Worm (Caenorhabditis elegans) whole organism, young adult: Measurements from ENCODE around the gene F37A8.5.

Source experiments
- B0336.3 ChIP-seq: fragments of 200-800 bp; sonication (Bioruptor generic); IDR thresholded peaks from 2 replicates; pipeline ENCODE4 v1.3.6; 2022; ENCODE audit warnings: missing genetic modification characterization, missing compliant biosample characterization
- F10E7.11 ChIP-seq: sonication (generic microtip); optimal IDR thresholded peaks from 2 replicates; lab custom pipeline; 2017; ENCODE audit warnings: mild to moderate bottlenecking, missing genetic modification characterization, moderate library complexity, missing compliant biosample characterization
- K12H6.12 ChIP-seq: fragments of 200-800 bp; sonication (Bioruptor generic); optimal IDR thresholded peaks from 2 replicates; lab custom pipeline; 2018; ENCODE audit warnings: mild to moderate bottlenecking, missing genetic modification characterization, missing compliant biosample characterization
- Y53G8AR.9 ChIP-seq: fragments of 200-800 bp; sonication (Bioruptor generic); conservative IDR thresholded peaks from 2 replicates; pipeline ENCODE4 v1.3.6; 2022; ENCODE audit warnings: missing genetic modification reagents, missing genetic modification characterization, missing compliant biosample characterization
- Y67H2A.10 ChIP-seq: fragments of 200-800 bp; sonication (Bioruptor generic); conservative IDR thresholded peaks from 2 replicates; pipeline ENCODE4 v1.3.6; 2022; ENCODE audit warnings: missing genetic modification reagents, missing genetic modification characterization, missing compliant biosample characterization
- ZK185.1 ChIP-seq: sonication (generic microtip); optimal IDR thresholded peaks from 2 replicates; lab custom pipeline; 2016; ENCODE audit warnings: mild to moderate bottlenecking, missing genetic modification characterization, missing compliant biosample characterization; ENCODE audit not compliant: poor library complexity, severe bottlenecking
- aptf-2 ChIP-seq: fragments of 200-800 bp; sonication (Bioruptor generic); conservative IDR thresholded peaks from 2 replicates; pipeline ENCODE4 v1.3.6; 2022; ENCODE audit warnings: missing genetic modification reagents, missing genetic modification characterization, missing compliant biosample characterization
- aptf-3 ChIP-seq: fragments of 200-800 bp; sonication (Bioruptor generic); IDR thresholded peaks from 2 replicates; pipeline ENCODE4 v1.3.6; 2022; ENCODE audit warnings: missing genetic modification characterization, missing compliant biosample characterization
- attf-3 ChIP-seq: fragments of 200-800 bp; sonication (Bioruptor generic); conservative IDR thresholded peaks from 2 replicates; pipeline ENCODE4 v1.3.6; 2022; ENCODE audit warnings: missing genetic modification reagents, missing genetic modification characterization, missing compliant biosample characterization
- attf-5 ChIP-seq: fragments of 200-800 bp; sonication (Bioruptor generic); optimal IDR thresholded peaks from 2 replicates; lab custom pipeline; 2018; ENCODE audit warnings: mild to moderate bottlenecking, missing genetic modification characterization, missing compliant biosample characterization
- bed-2 ChIP-seq: fragments of 200-800 bp; sonication (Bioruptor generic); IDR thresholded peaks from 2 replicates; pipeline ENCODE4 v1.3.6; 2022; ENCODE audit warnings: missing genetic modification reagents, missing genetic modification characterization, missing compliant biosample characterization
- cebp-1 ChIP-seq, 2 experiments: fragments of 200-800 bp in 1 of 2; sonication (Bioruptor generic) in 1 of 2; sonication (generic microtip) in 1 of 2; IDR thresholded peaks in 1 of 2; optimal IDR thresholded peaks in 1 of 2; 2 replicates each; pipeline versions ENCODE4 v1.3.6 to Lab custom; 2017 to 2022; ENCODE audit warnings: missing compliant biosample characterization in 2 of 2, missing genetic modification characterization in 2 of 2, mild to moderate bottlenecking in 1 of 2, missing genetic modification reagents in 1 of 2, moderate library complexity in 1 of 2
- cebp-2 ChIP-seq: fragments of 200-800 bp; sonication (Bioruptor generic); IDR thresholded peaks from 2 replicates; pipeline ENCODE4 v1.3.6; 2022; ENCODE audit warnings: missing genetic modification characterization, missing compliant biosample characterization
- ceh-91 ChIP-seq: fragments of 200-800 bp; sonication (Bioruptor generic); IDR thresholded peaks from 2 replicates; pipeline ENCODE4 v1.3.6; 2022; ENCODE audit warnings: missing genetic modification reagents, missing genetic modification characterization, missing compliant biosample characterization
- die-1 ChIP-seq: sonication (generic microtip); optimal IDR thresholded peaks from 2 replicates; lab custom pipeline; 2016; ENCODE audit warnings: missing genotype, mild to moderate bottlenecking, missing genetic modification characterization, missing compliant biosample characterization
- dpff-1 ChIP-seq: sonication (generic microtip); optimal IDR thresholded peaks from 2 replicates; lab custom pipeline; 2017; ENCODE audit warnings: mild to moderate bottlenecking, missing genetic modification characterization, missing compliant biosample characterization
- efl-1 ChIP-seq: fragments of 150-350 bp; optimal IDR thresholded peaks from 2 replicates; lab custom pipeline; 2014; ENCODE audit warnings: missing biosample characterization, missing genetic modification reagents, missing genetic modification characterization
- egl-44 ChIP-seq: fragments of 200-800 bp; sonication (Bioruptor generic); IDR thresholded peaks from 2 replicates; pipeline ENCODE4 v1.3.6; 2022; ENCODE audit warnings: missing genetic modification reagents, missing genetic modification characterization, missing compliant biosample characterization
- him-1 ChIP-seq: sonication (generic microtip); optimal IDR thresholded peaks from 2 replicates; lab custom pipeline; 2016; ENCODE audit warnings: missing genotype, missing genetic modification reagents, missing genetic modification characterization, missing compliant biosample characterization
- hmg-1.2 ChIP-seq: fragments of 200-800 bp; sonication (Bioruptor generic); IDR thresholded peaks from 2 replicates; pipeline ENCODE4 v1.3.6; 2022; ENCODE audit warnings: missing genetic modification reagents, missing genetic modification characterization, missing compliant biosample characterization
- hrde-1 ChIP-seq: sonication (generic microtip); optimal IDR thresholded peaks from 2 replicates; lab custom pipeline; 2016; ENCODE audit warnings: missing genetic modification characterization, mild to moderate bottlenecking, missing compliant biosample characterization, moderate library complexity, missing genotype, missing genetic modification reagents, borderline replicate concordance
- let-607 ChIP-seq, 2 experiments: fragments of 200-800 bp in 1 of 2; sonication (Bioruptor generic) in 1 of 2; sonication (generic microtip) in 1 of 2; optimal IDR thresholded peaks; 2 replicates each; lab custom pipeline; 2016 to 2018; ENCODE audit warnings: mild to moderate bottlenecking in 2 of 2, missing compliant biosample characterization in 2 of 2, missing genetic modification characterization in 2 of 2, moderate library complexity in 2 of 2, missing genotype in 1 of 2
- lin-35 ChIP-seq, 3 experiments: fragments of 150-350 bp in 2 of 3; sonication (generic microtip) in 1 of 3; optimal IDR thresholded peaks; 2 replicates each; lab custom pipeline; 2014 to 2018; ENCODE audit warnings: missing biosample characterization in 3 of 3, missing genetic modification characterization in 3 of 3, missing genetic modification reagents in 3 of 3
- lin-40 ChIP-seq: sonication (generic microtip); optimal IDR thresholded peaks from 2 replicates; lab custom pipeline; 2016; ENCODE audit warnings: missing genetic modification characterization, mild to moderate bottlenecking, missing compliant biosample characterization, missing genotype, missing genetic modification reagents
- lsy-27 ChIP-seq: sonication (generic microtip); optimal IDR thresholded peaks from 2 replicates; lab custom pipeline; 2017; ENCODE audit warnings: missing genetic modification characterization, mild to moderate bottlenecking, missing compliant biosample characterization, antibody characterized with exemption, missing genotype, borderline replicate concordance; ENCODE audit not compliant: insufficient read depth
- mel-28 ChIP-seq: sonication (generic microtip); optimal IDR thresholded peaks from 2 replicates; lab custom pipeline; 2016; ENCODE audit warnings: borderline replicate concordance, mild to moderate bottlenecking, missing genetic modification characterization, missing compliant biosample characterization
- mxl-1 ChIP-seq: sonication (generic microtip); optimal IDR thresholded peaks from 2 replicates; lab custom pipeline; 2016; ENCODE audit warnings: missing genetic modification characterization, missing compliant biosample characterization
- nfya-1 ChIP-seq: sonication (generic microtip); optimal IDR thresholded peaks from 2 replicates; lab custom pipeline; 2017; ENCODE audit warnings: antibody characterized with exemption, missing compliant biosample characterization, missing genetic modification characterization, borderline replicate concordance; ENCODE audit not compliant: insufficient read depth
- nfyb-1 ChIP-seq: fragments of 200-800 bp; sonication (Bioruptor generic); IDR thresholded peaks from 2 replicates; pipeline ENCODE4 v1.3.6; 2022; ENCODE audit warnings: missing genetic modification reagents, missing genetic modification characterization, missing compliant biosample characterization
- nhr-27 ChIP-seq: fragments of 200-800 bp; sonication (Bioruptor generic); optimal IDR thresholded peaks from 2 replicates; lab custom pipeline; 2018; ENCODE audit warnings: mild to moderate bottlenecking, missing genetic modification characterization, moderate library complexity, missing compliant biosample characterization
- nhr-80 ChIP-seq: sonication (generic microtip); optimal IDR thresholded peaks from 2 replicates; lab custom pipeline; 2016; ENCODE audit warnings: missing genetic modification characterization, missing compliant biosample characterization
- pbrm-1 ChIP-seq: fragments of 200-800 bp; sonication (Bioruptor generic); IDR thresholded peaks from 2 replicates; pipeline ENCODE4 v1.3.6; 2022; ENCODE audit warnings: missing genetic modification reagents, missing genetic modification characterization, missing compliant biosample characterization
- sdz-38 ChIP-seq: sonication (generic microtip); optimal IDR thresholded peaks from 2 replicates; lab custom pipeline; 2016; ENCODE audit warnings: missing genotype, missing genetic modification characterization, missing compliant biosample characterization
- snpc-1.1 ChIP-seq: sonication (generic microtip); optimal IDR thresholded peaks from 2 replicates; lab custom pipeline; 2017; ENCODE audit warnings: missing genetic modification characterization, mild to moderate bottlenecking, missing compliant biosample characterization, antibody characterized with exemption, moderate library complexity, missing genotype, missing genetic modification reagents; ENCODE audit not compliant: insufficient read depth
- snpc-1.3 ChIP-seq: sonication (generic microtip); optimal IDR thresholded peaks from 2 replicates; lab custom pipeline; 2017; ENCODE audit warnings: missing genetic modification characterization, mild to moderate bottlenecking, missing compliant biosample characterization, antibody characterized with exemption, moderate library complexity, missing genotype, missing genetic modification reagents; ENCODE audit not compliant: insufficient read depth
- somi-1 ChIP-seq: fragments of 200-800 bp; sonication (Bioruptor generic); optimal IDR thresholded peaks from 2 replicates; lab custom pipeline; 2018; ENCODE audit warnings: mild to moderate bottlenecking, missing genetic modification characterization, missing compliant biosample characterization
- sptf-2 ChIP-seq: fragments of 200-800 bp; sonication (Bioruptor generic); optimal IDR thresholded peaks from 2 replicates; lab custom pipeline; 2018; ENCODE audit warnings: mild to moderate bottlenecking, missing genetic modification characterization, missing compliant biosample characterization
- tbp1 ChIP-seq: fragments of 200-800 bp; sonication (Bioruptor generic); optimal IDR thresholded peaks from 2 replicates; lab custom pipeline; 2018; ENCODE audit warnings: mild to moderate bottlenecking, missing genetic modification characterization, missing compliant biosample characterization
- tbx-9 ChIP-seq: sonication (generic microtip); optimal IDR thresholded peaks from 2 replicates; lab custom pipeline; 2016; ENCODE audit warnings: borderline replicate concordance, missing genetic modification characterization, inconsistent platforms, missing compliant biosample characterization
- tlf-1 ChIP-seq: fragments of 200-800 bp; sonication (Bioruptor generic); optimal IDR thresholded peaks from 2 replicates; lab custom pipeline; 2018; ENCODE audit warnings: mild to moderate bottlenecking, missing genetic modification characterization, missing compliant biosample characterization
- zfh-2 ChIP-seq: fragments of 200-800 bp; sonication (Bioruptor generic); conservative IDR thresholded peaks from 2 replicates; pipeline ENCODE4 v1.3.6; 2022; ENCODE audit warnings: missing genetic modification reagents, missing genetic modification characterization, missing compliant biosample characterization
- ztf-3 ChIP-seq: fragments of 200-800 bp; sonication (Bioruptor generic); optimal IDR thresholded peaks from 2 replicates; lab custom pipeline; 2018; ENCODE audit warnings: mild to moderate bottlenecking, missing genetic modification characterization, missing compliant biosample characterization

Gene F37A8.5

ce11 chrIII:3956293-3956692 is at the start of gene F37A8.5:
TSS of gene F37A8.5 (plus strand) at chrIII:3956624.
- TF ChIP-seq cebp-2 (no peak), zfh-2 (GFP tag; lab: Robert Waterston, UW) (no peak), hrde-1 (tag; lab: Kevin White, UChicago) (no peak), Y67H2A.10 (no peak), snpc-1.1 (tag; lab: Kevin White, UChicago) (no peak), tlf-1 (GFP tag; lab: Kevin White, UChicago) (no peak), aptf-2 (GFP tag; lab: Robert Waterston, UW) (no peak), mxl-1 (tag; lab: Kevin White, UChicago) (no peak), tbx-9 (tag; lab: Kevin White, UChicago) (no peak), attf-3 (no peak), aptf-3 (no peak), sdz-38 (no peak)

- TF ChIP-seq nfyb-1 (GFP tag; lab: Robert Waterston, UW) (no peak), mel-28 (tag; lab: Kevin White, UChicago) (no peak), F10E7.11 (tag; lab: Kevin White, UChicago) (no peak), lsy-27 (tag; lab: Kevin White, UChicago) (no peak), aptf-2 (GFP tag; lab: Robert Waterston, UW) (no peak), pbrm-1 (GFP tag; lab: Robert Waterston, UW) (no peak), egl-44 (GFP tag; lab: Robert Waterston, UW) (no peak), him-1 (tag; lab: Kevin White, UChicago) (no peak), mxl-1 (tag; lab: Kevin White, UChicago) (no peak), B0336.3 (GFP tag; lab: Robert Waterston, UW) (no peak), sdz-38 (no peak), nhr-27 (tag; lab: Kevin White, UChicago) (no peak), K12H6.12 (tag; lab: Kevin White, UChicago) (no peak), dpff-1 (tag; lab: Kevin White, UChicago) (no peak), tbp1 (GFP tag; lab: Kevin White, UChicago) (no peak)
These were observed 48.8 kb upstream of the F37A8.5 start, which contains the start of gene mmcm-1 for ce11 chrIII:3907587-3907986. TSS of gene mmcm-1 (minus strand) at chrIII:3907687.

DNA sequence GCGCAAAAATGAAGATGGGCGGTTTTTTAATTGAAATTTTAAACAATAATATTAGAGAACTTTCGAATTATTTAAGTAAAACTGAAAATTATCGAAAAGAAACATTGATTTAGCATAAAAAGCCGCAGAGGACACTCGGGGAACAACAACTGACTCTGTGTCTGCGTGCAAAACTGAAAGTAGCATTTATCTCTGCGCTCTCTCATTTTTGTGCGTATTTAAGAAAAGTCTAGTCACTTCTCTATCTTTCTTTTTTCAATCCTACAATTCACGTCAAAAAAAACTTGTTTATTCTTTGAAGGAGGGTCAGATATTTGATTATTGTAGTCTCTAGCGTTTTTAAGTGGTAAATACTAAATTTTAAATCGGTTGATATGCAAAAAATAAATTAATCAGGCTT is 48.2 kb upstream of the F37A8.5 start:
- TF ChIP-seq attf-5 (GFP tag; lab: Kevin White, UChicago): peak; percentile 6
- TF ChIP-seq lin-35 (GFP tag; optimal IDR thresholded peaks at IDR 0.05; lab: Kevin White, UChicago): no peak
- no peak for TF ChIP-seq cebp-1 (GFP tag; IDR thresholded peaks at IDR 0.05; lab: Robert Waterston, UW)
- peak; percentile 36 for TF ChIP-seq cebp-1 (tag; optimal IDR thresholded peaks at IDR 0.05; lab: Kevin White, UChicago)
- no peak for TF ChIP-seq nhr-80
- TF ChIP-seq lin-40: peak; percentile 32
- no peak for TF ChIP-seq zfh-2 (GFP tag; lab: Robert Waterston, UW)
- TF ChIP-seq Y53G8AR.9 (GFP tag; lab: Robert Waterston, UW): 0 out of 2 replicates have a peak, but pooled peaks have one; percentile 58
- peak; percentile 54; the same call in 1 of the 2 replicates for TF ChIP-seq hmg-1.2 (GFP tag; lab: Robert Waterston, UW)
- peak; percentile 7 for TF ChIP-seq somi-1
- TF ChIP-seq K12H6.12 (tag; lab: Kevin White, UChicago): peak; percentile 2
- TF ChIP-seq Y67H2A.10: no peak

DNA sequence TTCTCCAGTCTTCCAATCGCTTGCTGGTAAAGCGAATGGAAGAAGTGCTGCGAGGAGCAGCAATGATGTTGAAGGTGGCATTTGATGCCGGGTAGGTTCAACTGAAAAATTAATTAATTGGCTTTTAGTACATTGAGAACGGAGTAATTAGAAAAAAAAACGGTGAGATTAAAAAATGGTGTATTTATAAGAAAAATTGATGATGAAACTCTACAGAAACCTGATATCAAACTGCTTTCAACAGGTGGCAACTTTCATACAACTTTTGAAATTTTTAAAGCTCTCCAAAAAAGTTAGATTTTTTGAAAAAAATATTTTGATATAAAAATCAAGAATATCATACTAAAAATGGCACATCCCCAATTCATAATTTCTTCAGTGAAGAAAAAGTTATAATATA is 42.4 kb upstream of the F37A8.5 start, which contains the start of gene pat-3:
Gene pat-3 (minus strand): TSS at position 101 of the 400 bp plus-strand sequence.
- TF ChIP-seq ZK185.1 (tag; lab: Kevin White, UChicago) (no peak), sptf-2 (no peak), snpc-1.3 (tag; lab: Kevin White, UChicago) (no peak), die-1 (tag; lab: Kevin White, UChicago) (no peak), ztf-3 (GFP tag; lab: Kevin White, UChicago) (no peak), somi-1 (no peak), nfya-1 (tag; lab: Kevin White, UChicago) (no peak), ceh-91 (GFP tag; lab: Robert Waterston, UW) (no peak), efl-1 (no peak), bed-2 (GFP tag; lab: Robert Waterston, UW) (no peak), snpc-1.1 (tag; lab: Kevin White, UChicago) (no peak), let-607 (tag; optimal IDR thresholded peaks at IDR 0.05; lab: Kevin White, UChicago) (no peak)
